Worm (Caenorhabditis elegans) whole organism, L4/young adult: ENCODE results near the gene W07A12.4.

Experiments used
- W03F9.2 ChIP-seq: fragments of 150-350 bp; optimal IDR thresholded peaks from 2 replicates; lab custom pipeline; 2014; ENCODE audit warnings: missing biosample characterization, missing genetic modification characterization
- dao-5 ChIP-seq: sonication (generic microtip); optimal IDR thresholded peaks from 2 replicates; lab custom pipeline; 2016; ENCODE audit warnings: missing genotype, missing genetic modification characterization, moderate library complexity, missing compliant biosample characterization
- him-1 ChIP-seq: sonication (generic microtip); optimal IDR thresholded peaks from 2 replicates; lab custom pipeline; 2016; ENCODE audit warnings: missing genotype, missing genetic modification reagents, missing genetic modification characterization, missing compliant biosample characterization

ce11 chrII:9131363-9131762 is 14.7 kb upstream of the W07A12.4 start, which contains the start of gene C16D2.1:
- TF ChIP-seq W03F9.2 (tag; lab: Kevin White, UChicago) (no peak), him-1 (tag; lab: Kevin White, UChicago) (no peak), dao-5 (tag; lab: Kevin White, UChicago) (no peak)
